Worm (Caenorhabditis elegans) whole organism, L1 larva: Measurements from ENCODE around the gene Y62F5A.10.

Experiments used
- aly-2 ChIP-seq: fragments of 150-350 bp; optimal IDR thresholded peaks from 2 replicates; lab custom pipeline; 2014; ENCODE audit warnings: missing biosample characterization, missing genetic modification characterization
- ces-1 ChIP-seq: fragments of 150-350 bp; optimal IDR thresholded peaks from 2 replicates; lab custom pipeline; 2014; ENCODE audit warnings: missing biosample characterization, missing genetic modification reagents, missing genetic modification characterization
- pqm-1 ChIP-seq: sonication (generic microtip); optimal IDR thresholded peaks from 3 replicates; lab custom pipeline; 2017; ENCODE audit warnings: missing biosample characterization, missing genetic modification characterization

DNA sequence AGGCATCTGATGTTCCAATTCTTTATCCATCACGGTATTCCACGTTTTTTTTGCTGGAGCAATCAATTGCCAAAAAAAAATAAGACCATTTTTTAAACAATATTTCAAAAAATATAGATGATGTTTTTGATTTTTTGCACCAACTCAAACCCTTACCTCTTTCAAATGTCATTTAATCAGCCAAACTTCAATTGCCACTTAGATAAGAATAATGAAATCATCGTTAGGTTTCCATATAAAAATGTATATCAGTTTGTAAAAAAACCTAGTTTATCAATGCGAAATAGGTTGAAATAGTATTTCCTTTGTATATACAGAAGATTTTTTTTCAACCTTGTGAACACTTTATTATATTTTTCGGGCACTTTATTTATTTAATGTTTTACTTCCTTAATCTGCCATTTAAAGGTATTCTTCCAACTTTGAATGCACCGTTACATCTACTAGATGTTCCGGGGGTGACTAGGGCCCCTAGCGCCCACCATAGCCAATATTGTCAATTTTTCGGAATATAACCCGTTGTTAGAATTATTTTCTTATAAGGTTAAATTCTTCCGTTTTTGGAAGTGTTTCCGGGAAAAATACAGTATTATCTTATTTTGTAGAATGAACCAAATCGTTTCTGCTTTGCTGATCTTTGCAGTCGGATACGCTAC lies 47.9 kb downstream of the Y62F5A.10 start, which contains the start of the genes F54D5.23 and F54D5.4:
- TF ChIP-seq aly-2 (tag; lab: Kevin White, UChicago) (no peak), ces-1 (GFP tag; lab: Kevin White, UChicago) (no peak), pqm-1 (tag; lab: Kevin White, UChicago) (no peak)
